Worm (Caenorhabditis elegans) whole organism, late embryonic: ENCODE results near the gene sdz-20.

ENCODE experiments used
- ceh-14 ChIP-seq: sonication (generic microtip); optimal IDR thresholded peaks from 2 replicates; lab custom pipeline; 2016; ENCODE audit warnings: missing genotype, missing genetic modification characterization, missing compliant biosample characterization
- ceh-22 ChIP-seq: sonication (generic microtip); optimal IDR thresholded peaks from 2 replicates; lab custom pipeline; 2017; ENCODE audit warnings: missing biosample characterization, missing genetic modification characterization
- ceh-30 ChIP-seq: fragments of 150-350 bp; optimal IDR thresholded peaks from 2 replicates; lab custom pipeline; 2014; ENCODE audit warnings: missing biosample characterization, missing genetic modification characterization
- ceh-9 ChIP-seq: sonication (generic microtip); optimal IDR thresholded peaks from 2 replicates; lab custom pipeline; 2016; ENCODE audit warnings: mild to moderate bottlenecking, missing genetic modification characterization, inconsistent platforms, missing compliant biosample characterization
- lim-6 ChIP-seq: sonication (generic microtip); optimal IDR thresholded peaks from 2 replicates; lab custom pipeline; 2016; ENCODE audit warnings: missing genetic modification characterization, missing compliant biosample characterization
- mec-3 ChIP-seq: sonication (generic microtip); optimal IDR thresholded peaks from 2 replicates; lab custom pipeline; 2016; ENCODE audit warnings: borderline replicate concordance, missing genetic modification characterization, missing compliant biosample characterization
- nhr-11 ChIP-seq: fragments of 150-350 bp; optimal IDR thresholded peaks from 2 replicates; lab custom pipeline; 2014; ENCODE audit warnings: missing biosample characterization, missing genetic modification characterization
- pros-1 ChIP-seq: fragments of 150-350 bp; optimal IDR thresholded peaks from 2 replicates; lab custom pipeline; 2014; ENCODE audit warnings: missing biosample characterization, missing genetic modification reagents, missing genetic modification characterization
- tbx-7 ChIP-seq: sonication (generic microtip); optimal IDR thresholded peaks from 2 replicates; lab custom pipeline; 2016; ENCODE audit warnings: missing genotype, missing genetic modification characterization, missing compliant biosample characterization

DNA sequence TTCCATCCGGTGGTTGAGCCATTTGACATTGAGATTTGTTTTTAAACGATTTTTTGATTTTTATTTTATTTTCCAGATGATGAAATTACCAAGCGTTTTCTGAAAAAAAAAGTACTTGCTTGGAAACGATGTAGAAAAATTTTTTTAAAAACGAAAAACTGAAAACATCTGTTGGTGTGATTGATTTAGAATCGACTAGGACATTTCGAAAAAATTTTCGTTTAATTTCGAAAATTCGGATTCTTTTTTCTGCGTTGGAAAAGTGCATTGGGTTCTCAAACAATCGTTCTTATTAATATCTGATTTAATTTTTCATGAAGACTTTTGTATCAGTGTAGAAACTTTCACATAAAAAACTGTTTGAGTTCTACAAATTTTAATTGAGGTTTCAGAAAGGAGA, 25.4 kb downstream of the sdz-20 start, which contains the start of gene F53A2.9:
- TF ChIP-seq ceh-22 (tag; lab: Kevin White, UChicago) = no peak
- TF ChIP-seq lim-6 (tag; lab: Kevin White, UChicago) = no peak
- no peak for TF ChIP-seq ceh-14 (tag; lab: Kevin White, UChicago)
- TF ChIP-seq mec-3 (tag; lab: Kevin White, UChicago) = no peak
- no peak for TF ChIP-seq nhr-11
- TF ChIP-seq ceh-9 (tag; lab: Kevin White, UChicago) = no peak
- no peak for TF ChIP-seq ceh-30 (tag; lab: Kevin White, UChicago)
- no peak for TF ChIP-seq tbx-7 (tag; lab: Kevin White, UChicago)
- no peak for TF ChIP-seq pros-1 (tag; lab: Kevin White, UChicago)
